Worm (Caenorhabditis elegans) whole organism, L1 larva: ENCODE measurements around the gene B0272.3.

ENCODE experiments used
- C34B4.2 ChIP-seq: sonication (generic microtip); optimal IDR thresholded peaks from 2 replicates; lab custom pipeline; 2017; ENCODE audit warnings: mild to moderate bottlenecking, missing genetic modification characterization, missing compliant biosample characterization
- fos-1 ChIP-seq: fragments of 150-350 bp; optimal IDR thresholded peaks from 2 replicates; lab custom pipeline; 2014; ENCODE audit warnings: missing biosample characterization, missing genetic modification characterization
- isw-1 ChIP-seq: fragments of 200-800 bp; sonication (Bioruptor generic); IDR thresholded peaks from 2 replicates; pipeline ENCODE4 v1.3.6; 2022; ENCODE audit warnings: missing genetic modification characterization, missing compliant biosample characterization
- lin-39 ChIP-seq: fragments of 150-350 bp; optimal IDR thresholded peaks from 2 replicates; lab custom pipeline; 2014; ENCODE audit warnings: missing biosample characterization, missing genetic modification reagents, missing genetic modification characterization
- nhr-12 ChIP-seq: sonication (generic microtip); optimal IDR thresholded peaks from 2 replicates; lab custom pipeline; 2017; ENCODE audit warnings: missing biosample characterization, missing genetic modification characterization
- nhr-237 ChIP-seq: fragments of 150-350 bp; optimal IDR thresholded peaks from 2 replicates; lab custom pipeline; 2014; ENCODE audit warnings: missing biosample characterization, missing genetic modification characterization
- nhr-77 ChIP-seq: fragments of 150-350 bp; optimal IDR thresholded peaks from 2 replicates; lab custom pipeline; 2014; ENCODE audit warnings: missing biosample characterization, missing genetic modification characterization
- pag-3 ChIP-seq: sonication (generic microtip); optimal IDR thresholded peaks from 2 replicates; lab custom pipeline; 2017; ENCODE audit warnings: missing genetic modification characterization, mild to moderate bottlenecking, missing compliant biosample characterization, antibody characterized with exemption, borderline replicate concordance; ENCODE audit not compliant: insufficient read depth
- pax-3 ChIP-seq: fragments of 200-800 bp; sonication (Bioruptor generic); optimal IDR thresholded peaks from 2 replicates; lab custom pipeline; 2018; ENCODE audit warnings: mild to moderate bottlenecking, missing genetic modification characterization, moderate library complexity, missing compliant biosample characterization
- rnt-1 ChIP-seq: sonication (generic microtip); optimal IDR thresholded peaks from 2 replicates; lab custom pipeline; 2016; ENCODE audit warnings: mild to moderate bottlenecking, missing genetic modification characterization, moderate library complexity, missing compliant biosample characterization
- snpc-4 ChIP-seq: fragments of 150-350 bp; optimal IDR thresholded peaks from 2 replicates; lab custom pipeline; 2014; ENCODE audit warnings: missing biosample characterization, missing genetic modification characterization
- zag-1 ChIP-seq: fragments of 150-350 bp; optimal IDR thresholded peaks from 2 replicates; lab custom pipeline; 2014; ENCODE audit warnings: missing biosample characterization, missing genetic modification characterization
- ztf-11 ChIP-seq, 2 experiments: sonication (generic microtip); optimal IDR thresholded peaks; 2 replicates each; lab custom pipeline; 2016 to 2017; ENCODE audit warnings: missing genetic modification characterization in 2 of 2, missing biosample characterization in 1 of 2, missing compliant biosample characterization in 1 of 2
- ztf-4 ChIP-seq: fragments of 150-350 bp; optimal IDR thresholded peaks from 2 replicates; lab custom pipeline; 2014; ENCODE audit warnings: missing biosample characterization, missing genetic modification characterization

DNA sequence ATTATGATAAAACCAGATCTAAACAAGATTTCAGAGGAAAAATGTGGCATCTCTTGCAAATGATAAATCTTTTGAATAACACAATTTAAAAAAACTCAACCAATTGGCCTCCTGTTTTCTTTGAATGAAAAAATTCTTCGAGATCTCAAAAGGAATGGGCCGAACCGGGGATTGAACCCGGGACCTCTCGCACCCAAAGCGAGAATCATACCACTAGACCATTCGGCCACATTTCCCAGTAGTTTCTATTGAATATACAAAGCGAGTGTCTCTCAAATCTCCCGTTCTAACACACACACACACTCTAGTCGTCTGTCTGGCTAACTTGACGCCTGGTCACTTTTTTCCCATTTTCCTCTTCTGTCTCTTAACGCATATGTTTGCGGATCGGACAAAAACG is 36.3 kb downstream of the B0272.3 start:
- TF ChIP-seq fos-1 (tag; lab: Kevin White, UChicago) (peak; percentile 70), snpc-4 (tag; lab: Kevin White, UChicago) (peak; percentile 28), nhr-12 (tag; lab: Kevin White, UChicago) (no peak), zag-1 (tag; lab: Kevin White, UChicago) (no peak), lin-39 (tag; lab: Kevin White, UChicago) (peak; percentile 32), rnt-1 (peak; percentile 72), nhr-77 (tag; lab: Kevin White, UChicago) (peak; percentile 48), pag-3 (tag; lab: Kevin White, UChicago) (no peak), C34B4.2 (tag; lab: Kevin White, UChicago) (no peak), isw-1 (peak; percentile 23), ztf-11 (tag; optimal IDR thresholded peaks at IDR 0.05; lab: Kevin White, UChicago) (peak in 1 of 2 experiments; percentile 24), pax-3 (tag; lab: Kevin White, UChicago) (peak; percentile 12), ztf-4 (tag; lab: Kevin White, UChicago) (peak; percentile 35), nhr-237 (tag; lab: Kevin White, UChicago) (peak; percentile 14)
